Worm (Caenorhabditis elegans) whole organism, L1 larva: ENCODE data around the gene ugt-44.

ENCODE experiments used
- aly-2 ChIP-seq: fragments of 150-350 bp; optimal IDR thresholded peaks from 2 replicates; lab custom pipeline; 2014; ENCODE audit warnings: missing biosample characterization, missing genetic modification characterization
- lin-15B ChIP-seq: fragments of 150-350 bp; sonication (generic microtip); optimal IDR thresholded peaks from 3 replicates; lab custom pipeline; 2014; ENCODE audit warnings: missing biosample characterization, missing genetic modification characterization
- lsy-2 ChIP-seq, 2 experiments: fragments of 150-350 bp; optimal IDR thresholded peaks; 2 replicates each; lab custom pipeline; 2014; ENCODE audit warnings: missing biosample characterization in 2 of 2, missing genetic modification characterization in 2 of 2
- tlp-1 ChIP-seq: fragments of 150-350 bp; optimal IDR thresholded peaks from 2 replicates; lab custom pipeline; 2014; ENCODE audit warnings: missing biosample characterization, missing genetic modification characterization

- TF ChIP-seq aly-2 (tag; lab: Kevin White, UChicago) (no peak), lin-15B (tag; lab: Kevin White, UChicago) (no peak), lsy-2 (tag; optimal IDR thresholded peaks at IDR 0.05; lab: Kevin White, UChicago) (no peak), tlp-1 (tag; lab: Kevin White, UChicago) (no peak)
Observed at ce11 chrIV:10453001-10453400, 16.5 kb upstream of the ugt-44 start, which contains the start of gene F01D4.8.
